Worm (Caenorhabditis elegans): ENCODE data around the gene C25F9.5.
A peak's percentile ranks its signal among the peaks of the same experiment; 100 is the strongest.

The C25F9.5 gene

ce11 chrV:19432030-19432429 lies 21.4 kb upstream of the C25F9.5 start:
- peak; percentile 53; the same call in 1 of the 2 replicates for TF ChIP-seq cebp-1 (GFP tag; IDR thresholded peaks at IDR 0.05)
- peak; percentile 57 for TF ChIP-seq cebp-1 (tag; optimal IDR thresholded peaks at IDR 0.05)
- no peak for TF ChIP-seq F39B2.1 (GFP tag; IDR thresholded peaks at IDR 0.05)
- no peak for TF ChIP-seq dpl-1 (GFP tag; optimal IDR thresholded peaks at IDR 0.05)
- no peak for TF ChIP-seq ccch-3 (GFP tag; optimal IDR thresholded peaks at IDR 0.05)

DNA sequence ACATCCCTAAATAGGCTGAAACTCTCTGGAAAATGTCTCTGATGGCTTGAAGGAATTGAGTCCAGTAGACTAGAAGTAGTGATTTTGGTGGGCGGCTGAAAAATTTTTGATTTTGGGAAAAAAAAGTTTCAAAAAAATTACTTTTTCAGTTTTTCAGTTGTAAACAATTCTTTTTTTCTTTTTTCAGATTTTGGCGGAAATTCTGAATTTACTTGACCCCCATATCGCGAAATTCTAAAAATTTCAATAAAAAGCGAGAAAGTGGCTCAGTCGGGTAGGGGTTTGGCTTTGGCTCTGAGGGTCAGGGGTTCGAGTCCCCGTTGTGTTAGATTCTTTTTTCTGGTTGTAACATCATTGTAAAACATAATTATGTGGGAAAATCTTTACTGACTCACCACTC lies 20.4 kb upstream of the C25F9.5 start, which contains the start of gene srw-85:
srw-85 (minus strand) TSS at position 101 of the 400 bp plus-strand sequence.
- TF ChIP-seq F10E7.11 (tag; optimal IDR thresholded peaks at IDR 0.05): no peak
- no peak for TF ChIP-seq rpc-1 (optimal IDR thresholded peaks at IDR 0.05)
- peak; percentile 16 for TF ChIP-seq rpc-1 (tag; optimal IDR thresholded peaks at IDR 0.05)
- TF ChIP-seq dox-1 (GFP tag; IDR thresholded peaks at IDR 0.05): no peak
- no peak for TF ChIP-seq madf-6 (GFP tag; IDR thresholded peaks at IDR 0.05)

DNA sequence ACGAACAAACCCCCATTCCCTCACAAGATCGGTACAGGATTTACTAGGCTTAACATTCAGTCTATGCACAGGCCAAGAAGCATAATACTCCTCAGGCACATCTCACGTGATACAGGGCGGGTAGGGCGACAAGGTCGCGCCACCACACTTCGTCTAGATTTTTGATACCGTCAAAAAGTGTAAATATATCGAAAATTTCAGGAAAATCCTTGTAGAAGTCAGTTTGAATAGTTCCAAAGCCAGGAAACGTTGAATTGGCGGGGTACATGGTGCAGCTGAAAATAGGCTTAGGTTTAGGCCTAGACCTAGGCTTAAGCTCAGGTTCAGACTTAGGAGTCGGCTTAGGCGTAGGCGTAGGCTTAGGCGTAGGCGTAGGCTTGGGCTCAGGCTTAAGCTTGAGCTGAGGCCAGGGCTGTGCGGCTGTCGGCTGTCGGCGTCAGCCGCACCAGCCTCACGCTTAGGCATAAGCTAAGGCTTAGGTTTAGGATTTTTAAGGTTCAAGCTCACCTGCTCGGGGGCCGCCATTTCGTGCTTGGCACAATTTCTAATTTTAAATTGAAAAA lies 19.8 kb upstream of the C25F9.5 start:
- TF ChIP-seq C17E4.6 (GFP tag; IDR thresholded peaks at IDR 0.05) (0 out of 2 replicates have a peak, but pooled peaks have one; percentile 10), chd-7 (tag; optimal IDR thresholded peaks at IDR 0.05) (peak; percentile 49), F39B2.1 (GFP tag; IDR thresholded peaks at IDR 0.05) (no peak), F55B11.4 (tag; optimal IDR thresholded peaks at IDR 0.05; ENCODE audit: borderline replicate concordance, insufficient read depth) (no peak), bed-2 (GFP tag; IDR thresholded peaks at IDR 0.05) (0 out of 2 replicates have a peak, but pooled peaks have one; percentile 10), cebp-1 (GFP tag; IDR thresholded peaks at IDR 0.05) (no peak), cebp-1 (tag; optimal IDR thresholded peaks at IDR 0.05) (no peak), sea-2 (GFP tag; IDR thresholded peaks at IDR 0.05) (peak; percentile 67; the same call in 1 of the 2 replicates), ztf-3 (GFP tag; optimal IDR thresholded peaks at IDR 0.05) (peak; percentile 3), F52B5.7 (tag; optimal IDR thresholded peaks at IDR 0.05) (peak; percentile 63), attf-3 (GFP tag; conservative IDR thresholded peaks at IDR 0.05) (peak; percentile 34; the same call in 1 of the 2 replicates), hmg-1.2 (GFP tag; IDR thresholded peaks at IDR 0.05) (peak; percentile 28; the same call in 1 of the 2 replicates), aptf-3 (GFP tag; IDR thresholded peaks at IDR 0.05) (0 out of 2 replicates have a peak, but pooled peaks have one; percentile 21), madf-3 (GFP tag; IDR thresholded peaks at IDR 0.05) (0 out of 2 replicates have a peak, but pooled peaks have one; percentile 35), fkh-3 (tag; optimal IDR thresholded peaks at IDR 0.05) (peak; percentile 24), egl-44 (GFP tag; IDR thresholded peaks at IDR 0.05) (no peak; the same call in 1 of the 2 replicates), ekl-4 (GFP tag; IDR thresholded peaks at IDR 0.05) (peak; percentile 46), ztf-6 (GFP tag; IDR thresholded peaks at IDR 0.05) (no peak), zim-3 (tag; optimal IDR thresholded peaks at IDR 0.05) (peak; percentile 52), dox-1 (GFP tag; IDR thresholded peaks at IDR 0.05) (0 out of 2 replicates have a peak, but pooled peaks have one; percentile 39), sptf-2 (GFP tag; optimal IDR thresholded peaks at IDR 0.05) (peak; percentile 23), lin-26 (GFP tag; IDR thresholded peaks at IDR 0.05) (0 out of 2 replicates have a peak, but pooled peaks have one; percentile 44), C06A6.2 (GFP tag; conservative IDR thresholded peaks at IDR 0.05) (no peak), athp-1 (tag; optimal IDR thresholded peaks at IDR 0.05) (peak; percentile 67)

DNA sequence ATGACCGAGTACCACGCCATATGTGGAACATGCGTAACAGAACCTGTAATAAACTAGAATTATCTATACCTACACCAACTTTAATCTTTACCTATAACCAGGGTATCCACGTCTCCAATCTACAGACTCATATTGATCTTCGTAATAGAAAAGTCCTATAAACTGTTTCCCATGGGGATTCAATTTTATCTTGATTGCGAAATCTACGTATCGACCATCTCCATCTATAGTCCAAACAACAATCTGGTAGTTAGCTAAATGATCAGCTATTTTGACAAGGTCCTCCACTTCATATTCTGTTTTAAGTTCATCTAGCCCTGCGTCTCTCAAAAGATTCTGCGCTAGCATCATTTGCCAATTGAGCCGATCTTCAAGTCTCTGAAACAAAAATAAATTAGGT lies 18.9 kb upstream of the C25F9.5 start:
- TF ChIP-seq lir-1 (GFP tag; conservative IDR thresholded peaks at IDR 0.05) (no peak), T26A5.8 (tag; optimal IDR thresholded peaks at IDR 0.05) (no peak), gei-17 (GFP tag; optimal IDR thresholded peaks at IDR 0.05) (no peak), ceh-100 (GFP tag; IDR thresholded peaks at IDR 0.05) (no peak), nfya-1 (tag; optimal IDR thresholded peaks at IDR 0.05; ENCODE audit: borderline replicate concordance, insufficient read depth) (no peak), B0261.1 (tag; optimal IDR thresholded peaks at IDR 0.05) (no peak), F37B4.10 (GFP tag; IDR thresholded peaks at IDR 0.05) (no peak), sea-2 (GFP tag; IDR thresholded peaks at IDR 0.05) (no peak), lin-26 (GFP tag; IDR thresholded peaks at IDR 0.05) (no peak), akir-1 (GFP tag; optimal IDR thresholded peaks at IDR 0.05) (no peak), rec-8 (tag; optimal IDR thresholded peaks at IDR 0.05) (no peak), ceh-27 (GFP tag; optimal IDR thresholded peaks at IDR 0.05) (no peak), ztf-26 (tag; optimal IDR thresholded peaks at IDR 0.05) (no peak), mel-28 (tag; optimal IDR thresholded peaks at IDR 0.05; ENCODE audit: borderline replicate concordance) (no peak)
